Fruit fly (Drosophila melanogaster) whole organism, larva: ENCODE measurements around the gene CG14017.

Experiments used
- noc ChIP-seq: fragments of 200-800 bp; sonication (Bioruptor generic); optimal IDR thresholded peaks from 3 replicates; lab custom pipeline; 2019; ENCODE audit warnings: missing biosample characterization, mild to moderate bottlenecking, missing genetic modification characterization, moderate library complexity

CG14017 gene

DNA sequence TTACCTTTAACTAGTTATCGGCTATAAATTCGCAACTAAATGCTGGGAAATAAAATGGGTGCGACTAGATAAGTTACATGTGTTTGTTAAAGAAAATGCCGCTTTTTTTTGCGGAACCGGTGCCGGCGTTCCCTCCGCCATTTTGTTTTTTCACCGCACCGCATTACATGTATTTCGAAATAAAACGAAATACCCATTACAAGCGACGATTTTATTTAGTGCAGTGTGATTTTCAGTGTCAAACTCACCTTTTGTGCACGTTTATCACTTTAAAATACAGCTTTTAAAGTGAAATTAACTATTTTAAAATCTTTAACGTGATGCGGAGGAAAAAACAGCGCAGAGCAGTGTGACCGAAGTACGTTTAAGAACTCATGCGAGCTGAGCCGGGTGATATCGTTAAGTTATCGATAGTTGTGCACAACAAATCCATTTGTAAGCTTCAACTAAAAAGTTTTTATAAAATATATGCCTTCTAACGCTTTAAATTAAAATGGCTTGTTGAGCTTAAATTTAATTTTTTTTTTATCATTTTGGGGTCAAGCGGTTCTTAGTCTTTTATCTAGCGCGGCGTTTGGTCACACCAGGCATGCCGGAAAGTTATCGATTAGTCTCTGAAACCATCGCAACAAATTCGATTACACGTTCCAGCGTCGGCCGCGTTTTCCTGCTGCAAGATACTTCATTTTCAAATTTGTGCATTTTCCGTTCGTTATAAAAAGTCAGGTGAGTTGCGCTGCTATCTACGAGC, 11.6 kb upstream of the CG14017 start, which contains the start of the genes Hel25E and Lam:
Hel25E (minus strand) TSS at position 380 of the 751 bp plus-strand sequence.
Lam (plus strand) TSS at position 546 of the 751 bp plus-strand sequence.
- no peak for TF ChIP-seq noc (tag; lab: Kevin White, UChicago)

dm6 chr2L:5542944-5543515, 10.7 kb upstream of the CG14017 start:
- TF ChIP-seq noc (tag; lab: Kevin White, UChicago), result peak; percentile 21

DNA sequence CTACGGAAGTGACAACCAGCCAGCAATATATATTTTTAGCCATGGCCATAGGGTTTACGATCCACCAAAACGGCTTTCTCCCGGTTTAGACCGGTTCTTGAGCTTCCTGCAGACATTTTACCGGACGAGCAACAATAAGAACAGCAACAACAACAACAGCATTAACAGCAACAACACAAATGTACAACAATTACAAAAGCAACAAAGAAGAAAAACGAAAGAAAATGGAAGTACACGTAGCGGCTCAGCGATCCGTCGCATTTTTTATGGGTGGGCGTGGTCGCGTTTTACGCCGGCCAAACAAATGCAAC, 7.5 kb upstream of the CG14017 start:
- no peak for TF ChIP-seq noc (tag; lab: Kevin White, UChicago)

DNA sequence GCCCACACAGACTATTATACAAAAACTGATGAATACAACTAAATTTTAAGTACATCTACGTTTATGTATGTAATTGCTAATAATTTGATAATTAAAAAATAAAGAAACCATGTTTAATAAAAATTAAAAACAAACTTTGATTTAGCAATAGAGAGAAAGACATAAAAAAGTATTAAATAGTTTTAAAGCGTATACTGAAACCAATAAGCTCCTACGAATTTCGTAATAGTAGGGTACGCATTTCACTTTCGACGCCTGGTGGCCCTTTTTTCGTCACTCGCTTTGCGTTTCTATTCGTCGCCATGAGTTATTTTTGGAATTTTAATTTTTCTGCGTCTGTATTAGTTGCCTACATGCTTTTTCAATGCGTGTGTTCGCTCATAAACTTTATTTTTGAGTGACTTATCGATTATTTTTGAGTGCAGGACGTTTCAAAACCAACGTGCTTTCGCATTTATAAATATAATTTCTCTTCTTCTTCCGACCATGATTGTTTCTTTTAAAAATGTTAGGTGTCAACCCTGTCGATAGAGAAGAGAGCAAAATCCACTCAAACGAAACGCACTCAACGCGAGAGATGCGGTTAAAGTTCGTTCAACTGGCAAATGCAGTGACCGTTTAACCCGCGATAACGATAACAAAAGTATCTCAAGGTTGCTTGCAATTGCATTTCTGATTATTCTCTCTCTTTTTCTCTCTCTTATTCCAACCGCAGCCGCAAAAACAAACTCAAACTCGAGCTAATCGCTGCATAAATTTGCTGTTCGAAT, 7.0 kb upstream of the CG14017 start, which contains the start of gene Oscillin:
Oscillin (plus strand) TSS at position 569 of the 770 bp plus-strand sequence.
- no peak for TF ChIP-seq noc (tag; lab: Kevin White, UChicago)

- peak; percentile 23 for TF ChIP-seq noc (tag; lab: Kevin White, UChicago)
Observed at dm6 chr2L:5547288-5547777, 6.4 kb upstream of the CG14017 start.

DNA sequence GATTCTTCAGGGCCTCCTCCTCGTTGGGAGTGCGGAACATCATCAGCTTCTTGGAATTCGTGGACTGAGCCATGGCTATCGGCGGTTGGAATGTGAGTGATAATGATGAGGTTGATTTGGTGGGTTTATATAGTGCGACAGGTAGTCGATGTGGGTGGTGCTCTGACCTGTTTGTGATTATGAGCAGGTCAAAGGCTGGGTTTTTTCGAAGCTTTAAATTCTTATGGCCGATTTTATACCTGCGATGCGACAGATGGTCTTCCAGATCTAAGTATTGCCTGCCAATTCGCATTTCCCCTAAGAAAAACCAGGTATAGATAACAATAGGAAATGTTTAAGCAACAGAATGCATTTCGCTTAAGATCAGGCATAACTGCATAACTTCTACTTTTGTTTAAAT, 3.0 kb upstream of the CG14017 start, which contains the start of gene CG14014:
CG14014 (minus strand) TSS at position 101 of the 400 bp plus-strand sequence.
- TF ChIP-seq noc (tag; lab: Kevin White, UChicago), result no peak

DNA sequence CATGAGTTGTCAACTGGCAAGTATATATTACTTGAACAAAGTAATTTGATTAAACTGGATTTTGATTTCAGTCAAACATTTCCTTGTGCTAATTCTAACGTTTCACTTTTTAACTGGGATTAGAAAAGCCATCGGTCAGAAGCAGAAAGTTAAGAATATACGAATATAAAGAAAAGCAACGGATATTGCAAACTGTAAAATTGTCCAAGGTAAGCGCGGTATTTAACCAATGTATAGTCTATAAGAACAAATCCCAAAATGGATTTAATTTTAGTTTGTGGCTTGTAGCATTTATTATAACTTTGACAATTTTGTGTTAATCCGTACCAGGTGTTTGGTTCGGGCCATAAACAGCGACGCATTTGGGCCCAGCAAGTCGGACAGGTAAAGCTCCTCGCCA, 2.2 kb upstream of the CG14017 start, which contains the start of gene CG18269:
CG18269 (plus strand) TSS at position 301 of the 400 bp plus-strand sequence.
- no peak for TF ChIP-seq noc (tag; lab: Kevin White, UChicago)

DNA sequence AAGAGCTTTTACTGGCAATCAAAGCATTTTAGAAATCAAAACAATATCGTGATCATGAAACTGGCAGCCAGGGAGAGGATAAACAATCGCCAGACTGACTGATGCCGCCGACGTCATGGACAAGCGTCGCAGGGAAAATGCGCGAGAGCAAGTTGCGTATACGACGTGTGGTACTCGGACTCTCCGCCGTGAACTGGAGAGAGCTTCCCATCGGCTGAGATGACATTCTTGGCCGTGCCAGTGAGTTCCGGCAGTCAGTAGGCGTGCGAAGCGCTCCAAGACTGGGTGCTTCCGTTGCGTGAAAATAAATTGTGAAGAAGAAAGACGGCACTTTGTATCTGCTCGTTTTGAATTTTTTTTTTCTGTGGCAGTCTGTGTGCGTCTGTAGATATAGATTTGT, 1.1 kb downstream of the CG14017 start, which contains the start of gene GluRIIA:
GluRIIA (plus strand) TSS at position 255 of the 400 bp plus-strand sequence.
- TF ChIP-seq noc (tag; lab: Kevin White, UChicago), result no peak

DNA sequence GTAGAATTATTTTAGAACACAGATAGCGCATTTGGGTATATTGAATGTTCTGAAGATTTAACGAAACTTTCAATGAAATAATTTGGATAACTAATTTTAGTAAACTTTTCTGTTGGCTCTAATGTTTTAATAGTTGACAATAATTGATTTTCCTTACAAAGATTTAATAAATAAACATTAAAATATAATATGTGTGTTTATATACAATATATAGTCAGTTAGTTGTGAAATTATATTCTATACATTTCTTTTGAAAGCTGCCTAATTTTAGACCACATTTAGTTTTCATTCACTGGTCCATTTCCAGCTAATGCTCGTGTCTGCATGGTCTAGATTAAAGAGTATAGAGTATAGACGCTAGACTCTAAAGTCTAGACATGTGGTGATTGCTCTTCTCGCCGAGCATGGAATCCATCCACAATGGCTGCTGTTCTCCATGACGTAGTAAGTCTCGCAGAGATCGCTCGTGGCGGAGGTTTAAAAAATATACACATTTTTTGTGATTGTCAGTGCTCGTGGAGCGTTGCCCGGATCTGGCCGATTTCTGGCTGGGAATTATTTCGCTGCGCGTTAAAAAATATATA, 5.2 kb downstream of the CG14017 start, which contains the start of gene GluRIIB:
GluRIIB (plus strand) TSS at position 534 of the 584 bp plus-strand sequence.
- TF ChIP-seq noc (tag; lab: Kevin White, UChicago), result no peak

DNA sequence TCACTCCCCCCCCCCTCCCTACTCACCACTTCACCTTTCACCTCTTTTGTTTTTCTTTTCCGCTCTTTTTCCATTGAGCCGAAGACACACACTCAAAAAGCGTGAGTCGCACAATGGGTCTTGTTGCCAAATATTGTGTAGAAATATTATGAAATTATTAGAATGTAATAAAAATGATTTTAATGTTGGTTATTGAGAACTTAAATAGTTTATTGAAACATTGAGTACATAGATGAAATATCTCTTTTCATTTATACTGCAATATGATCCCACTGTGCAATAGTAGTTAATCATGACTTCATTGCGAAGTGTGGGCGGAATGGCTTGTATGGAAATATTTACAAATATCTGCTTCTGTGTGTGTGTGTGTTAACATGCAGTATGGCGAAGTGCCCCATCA, 13.4 kb downstream of the CG14017 start:
- no peak for TF ChIP-seq noc (tag; lab: Kevin White, UChicago)

DNA sequence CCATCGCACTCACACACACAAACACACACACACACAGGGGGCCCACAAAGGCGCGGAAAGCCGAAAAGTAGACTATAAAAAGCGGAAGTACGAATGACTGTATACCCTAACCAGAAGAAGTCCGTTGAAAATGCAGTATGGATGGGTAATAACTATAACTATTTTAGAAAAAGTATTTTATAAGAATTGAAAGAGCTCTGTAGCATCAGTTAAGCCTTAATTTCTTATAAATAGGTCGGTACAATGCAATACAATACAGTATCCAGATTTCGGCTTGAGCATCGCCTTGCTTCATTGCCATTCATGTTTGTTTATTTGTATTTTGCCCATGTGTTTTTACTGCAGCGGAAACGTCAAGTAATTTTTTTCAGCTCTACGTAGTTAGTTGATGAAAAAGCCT, 15.8 kb downstream of the CG14017 start:
- no peak for TF ChIP-seq noc (tag; lab: Kevin White, UChicago)

dm6 chr2L:5581016-5581415, 27.3 kb downstream of the CG14017 start, which contains the start of gene CG14011:
TSS of gene CG14011 (minus strand) at chr2L:5581116.
- TF ChIP-seq noc (tag; lab: Kevin White, UChicago), result no peak

DNA sequence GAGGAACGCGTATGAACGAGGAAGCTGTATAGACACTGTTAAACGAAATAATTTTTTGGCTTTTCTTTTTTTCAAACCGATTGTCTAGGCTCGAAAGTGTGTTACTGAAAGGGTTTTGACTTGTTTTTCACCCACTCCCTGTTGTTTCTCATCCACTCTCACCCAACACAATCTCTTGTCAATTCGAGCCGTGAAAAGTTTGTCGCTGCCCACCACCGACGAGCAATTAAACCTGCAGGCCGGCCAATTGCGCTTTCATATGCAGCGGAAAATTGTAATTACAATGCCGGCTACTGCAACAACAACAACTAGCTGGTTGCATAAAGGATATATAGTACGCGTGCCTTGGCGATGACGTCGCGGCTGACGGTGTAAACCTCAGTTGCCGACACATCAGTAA, 34.6 kb downstream of the CG14017 start, which contains the start of gene CG7251:
CG7251 (minus strand) TSS at position 101 of the 400 bp plus-strand sequence.
- no peak for TF ChIP-seq noc (tag; lab: Kevin White, UChicago)

- TF ChIP-seq noc (tag; lab: Kevin White, UChicago), result no peak
Observed at dm6 chr2L:5593839-5594238, 40.1 kb downstream of the CG14017 start.

dm6 chr2L:5596533-5596932, 42.8 kb downstream of the CG14017 start, which contains the start of gene CG18266:
TSS of gene CG18266 (plus strand) at chr2L:5596833.
- no peak for TF ChIP-seq noc (tag; lab: Kevin White, UChicago)
